Worm (Caenorhabditis elegans): Measurements from ENCODE around the gene W02H3.3.

DNA sequence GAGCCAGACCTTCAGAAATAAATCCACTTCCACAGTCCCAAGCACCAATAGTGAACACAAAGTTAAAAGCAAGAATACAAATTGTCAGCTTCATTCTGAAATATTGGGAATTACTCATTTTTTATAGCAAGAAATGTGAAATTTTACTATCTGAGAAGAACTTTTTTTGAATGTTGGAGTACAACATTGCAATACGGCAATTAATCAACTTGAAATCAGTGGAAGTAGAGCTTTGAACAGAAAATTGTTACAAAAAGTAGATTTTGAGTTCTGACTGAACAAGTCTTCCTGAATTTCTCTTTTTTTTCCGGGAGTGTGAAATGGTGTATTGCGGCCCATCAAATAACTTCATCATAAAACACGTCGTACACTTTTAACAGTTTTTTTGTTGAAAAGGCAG is 19.8 kb downstream of the W02H3.3 start, which contains the start of gene W04G3.10:
- TF ChIP-seq spr-3 (GFP tag; optimal IDR thresholded peaks at IDR 0.05) = no peak
- TF ChIP-seq ceh-28 (tag; optimal IDR thresholded peaks at IDR 0.05) = no peak
- TF ChIP-seq snpc-4 (tag; optimal IDR thresholded peaks at IDR 0.05) = no peak
- no peak for TF ChIP-seq nhr-237 (tag; optimal IDR thresholded peaks at IDR 0.05)
- TF ChIP-seq skn-1 (tag; optimal IDR thresholded peaks at IDR 0.05) = no peak
- TF ChIP-seq unc-130 (GFP tag; optimal IDR thresholded peaks at IDR 0.05) = no peak
- TF ChIP-seq dmd-6 (GFP tag; IDR thresholded peaks at IDR 0.05) = no peak
- TF ChIP-seq ces-1 (GFP tag; optimal IDR thresholded peaks at IDR 0.05) = no peak
- TF ChIP-seq mxl-3 (GFP tag; optimal IDR thresholded peaks at IDR 0.05) = no peak
- TF ChIP-seq daf-19 (GFP tag; conservative IDR thresholded peaks at IDR 0.05) = no peak
- no peak for TF ChIP-seq spr-1 (tag; optimal IDR thresholded peaks at IDR 0.05)
- no peak for TF ChIP-seq lin-39 (tag; optimal IDR thresholded peaks at IDR 0.05)

Measured in whole organism, L4 larva.